Fruit fly (Drosophila melanogaster) whole organism, adult: ENCODE measurements around the gene Edg84A.

ENCODE experiments used
- CG7101 ChIP-seq: fragments of 200-800 bp; sonication (Bioruptor generic); optimal IDR thresholded peaks from 2 replicates; lab custom pipeline; 2018; ENCODE audit warnings: missing biosample characterization, mild to moderate bottlenecking, missing genetic modification characterization, moderate library complexity
- toe ChIP-seq: fragments of 200-800 bp; sonication (Bioruptor generic); optimal IDR thresholded peaks from 2 replicates; lab custom pipeline; 2016; ENCODE audit warnings: missing biosample characterization, missing genetic modification characterization

DNA sequence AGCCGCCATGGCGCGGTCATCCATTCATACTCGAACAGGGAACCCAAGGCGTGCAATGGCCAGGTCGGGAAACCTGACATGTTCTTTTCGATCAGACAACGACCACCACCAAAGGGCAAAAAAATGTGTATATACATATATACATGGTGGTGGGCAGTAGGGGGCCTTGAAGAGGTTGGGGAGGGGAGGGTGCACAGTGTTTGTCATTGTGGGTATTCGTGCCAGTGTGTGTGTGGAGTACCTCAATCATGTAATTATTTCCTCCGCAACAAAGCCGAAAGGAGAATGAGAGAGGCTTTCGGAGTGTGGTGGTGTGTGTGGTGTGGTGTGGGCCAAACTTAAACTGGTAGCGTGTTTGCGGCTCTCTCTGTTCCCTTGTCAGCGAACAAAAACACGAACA is 41.9 kb downstream of the Edg84A start:
- no peak for TF ChIP-seq CG7101
- no peak for TF ChIP-seq toe (GFP tag; lab: Kevin White, UChicago)
